Fruit fly (Drosophila melanogaster) whole organism, embryonic: Measurements from ENCODE around the gene CG33230.

Experiments
- Abd-B ChIP-seq: fragments of 200-800 bp; sonication (Bioruptor generic); optimal IDR thresholded peaks from 2 replicates; lab custom pipeline; 2018; ENCODE audit warnings: missing biosample characterization, mild to moderate bottlenecking, missing genetic modification characterization, moderate library complexity
- Asciz ChIP-seq: fragments of 200-800 bp; sonication (Bioruptor generic); optimal IDR thresholded peaks from 2 replicates; lab custom pipeline; 2017; ENCODE audit warnings: missing biosample characterization, mild to moderate bottlenecking, missing genetic modification characterization, missing genetic modification reagents
- Blimp-1 ChIP-seq: fragments of 200-800 bp; sonication (Bioruptor generic); optimal IDR thresholded peaks from 3 replicates; lab custom pipeline; 2018; ENCODE audit warnings: missing biosample characterization, missing genetic modification characterization, mild to moderate bottlenecking, moderate library complexity, missing genetic modification reagents
- CG10431 ChIP-seq: fragments of 200-800 bp; sonication (Bioruptor generic); optimal IDR thresholded peaks from 3 replicates; lab custom pipeline; 2018; ENCODE audit warnings: missing biosample characterization, mild to moderate bottlenecking, missing genetic modification characterization
- CG11085 ChIP-seq: fragments of 200-800 bp; sonication (Bioruptor generic); IDR thresholded peaks from 2 replicates; pipeline ENCODE4 v1.3.6; 2022; ENCODE audit warnings: missing biosample characterization, missing genetic modification characterization
- CG12391 ChIP-seq: fragments of 200-800 bp; sonication (Bioruptor generic); optimal IDR thresholded peaks from 3 replicates; lab custom pipeline; 2018; ENCODE audit warnings: missing biosample characterization, mild to moderate bottlenecking, missing genetic modification characterization, moderate library complexity
- CG14860 ChIP-seq: fragments of 200-800 bp; sonication (Bioruptor generic); IDR thresholded peaks from 3 replicates; pipeline ENCODE4 v1.3.6; 2022; ENCODE audit warnings: missing biosample characterization, missing genetic modification characterization; ENCODE audit not compliant: partially characterized antibody
- CG15696 ChIP-seq: fragments of 200-800 bp; sonication (Bioruptor generic); optimal IDR thresholded peaks from 2 replicates; lab custom pipeline; 2019; ENCODE audit warnings: missing biosample characterization, mild to moderate bottlenecking, missing genetic modification characterization, moderate library complexity
- CG17328 ChIP-seq: fragments of 200-800 bp; sonication (Bioruptor generic); IDR thresholded peaks from 2 replicates; pipeline ENCODE4 v1.3.6; 2022; ENCODE audit warnings: missing biosample characterization, missing genetic modification characterization
- CG17568 ChIP-seq: fragments of 200-800 bp; sonication (Bioruptor generic); optimal IDR thresholded peaks from 2 replicates; lab custom pipeline; 2018; ENCODE audit warnings: missing biosample characterization, mild to moderate bottlenecking, missing genetic modification characterization, moderate library complexity
- CG18619 ChIP-seq: fragments of 200-800 bp; sonication (Bioruptor generic); optimal IDR thresholded peaks from 3 replicates; lab custom pipeline; 2017; ENCODE audit warnings: missing biosample characterization, mild to moderate bottlenecking, missing genetic modification characterization
- CG2120 ChIP-seq: fragments of 200-800 bp; sonication (Bioruptor generic); optimal IDR thresholded peaks from 3 replicates; lab custom pipeline; 2016; ENCODE audit warnings: missing biosample characterization, missing genetic modification characterization
- CG2889 ChIP-seq: fragments of 200-800 bp; sonication (Bioruptor generic); IDR thresholded peaks from 3 replicates; pipeline ENCODE4 v1.3.6; 2022; ENCODE audit warnings: missing biosample characterization, missing genetic modification characterization
- CG31441 ChIP-seq: fragments of 200-800 bp; sonication (Bioruptor generic); IDR thresholded peaks from 2 replicates; pipeline ENCODE4 v1.3.6; 2022; ENCODE audit warnings: missing biosample characterization, missing genetic modification characterization
- CG33213 ChIP-seq: fragments of 200-800 bp; sonication (Bioruptor generic); optimal IDR thresholded peaks from 3 replicates; lab custom pipeline; 2016; ENCODE audit warnings: missing biosample characterization, missing genetic modification characterization
- CG42726 ChIP-seq: fragments of 200-800 bp; sonication (Bioruptor generic); IDR thresholded peaks from 2 replicates; pipeline ENCODE4 v1.3.6; 2022; ENCODE audit warnings: missing biosample characterization, missing genetic modification characterization; ENCODE audit not compliant: partially characterized antibody
- CG4404 ChIP-seq: fragments of 200-800 bp; sonication (Bioruptor generic); IDR thresholded peaks from 2 replicates; pipeline ENCODE4 v1.3.6; 2022; ENCODE audit warnings: missing biosample characterization, missing genetic modification characterization
- CG4424 ChIP-seq: fragments of 200-800 bp; sonication (Bioruptor generic); optimal IDR thresholded peaks from 3 replicates; lab custom pipeline; 2016; ENCODE audit warnings: missing biosample characterization, missing genetic modification characterization
- CG6272 ChIP-seq: fragments of 200-800 bp; sonication (Bioruptor generic); IDR thresholded peaks from 2 replicates; pipeline ENCODE4 v1.3.6; 2022; ENCODE audit warnings: missing biosample characterization, missing genetic modification characterization
- CG6813 ChIP-seq: fragments of 200-800 bp; sonication (Bioruptor generic); optimal IDR thresholded peaks from 2 replicates; lab custom pipeline; 2017; ENCODE audit warnings: missing biosample characterization, missing genetic modification characterization, mild to moderate bottlenecking, moderate library complexity, missing genetic modification reagents
- CG7271 ChIP-seq: fragments of 200-800 bp; sonication (Bioruptor generic); optimal IDR thresholded peaks from 2 replicates; lab custom pipeline; 2018; ENCODE audit warnings: missing biosample characterization, mild to moderate bottlenecking, missing genetic modification characterization, moderate library complexity
- CG9437 ChIP-seq: fragments of 200-800 bp; sonication (Bioruptor generic); optimal IDR thresholded peaks from 2 replicates; lab custom pipeline; 2018; ENCODE audit warnings: missing biosample characterization, mild to moderate bottlenecking, missing genetic modification characterization
- CG9817 ChIP-seq: fragments of 200-800 bp; sonication (Bioruptor generic); optimal IDR thresholded peaks from 2 replicates; lab custom pipeline; 2018; ENCODE audit warnings: missing biosample characterization, mild to moderate bottlenecking, missing genetic modification characterization, moderate library complexity
- CG9876 ChIP-seq: fragments of 200-800 bp; sonication (Bioruptor generic); optimal IDR thresholded peaks from 2 replicates; lab custom pipeline; 2016; ENCODE audit warnings: missing biosample characterization, missing genetic modification characterization
- Dip3 ChIP-seq: fragments of 200-800 bp; sonication (Bioruptor generic); optimal IDR thresholded peaks from 3 replicates; lab custom pipeline; 2016; ENCODE audit warnings: missing biosample characterization, missing genetic modification characterization
- Fer2 ChIP-seq: fragments of 200-800 bp; sonication (Bioruptor generic); optimal IDR thresholded peaks from 2 replicates; lab custom pipeline; 2018; ENCODE audit warnings: missing biosample characterization, mild to moderate bottlenecking, missing genetic modification characterization, moderate library complexity
- H15 ChIP-seq: fragments of 200-800 bp; sonication (Bioruptor generic); IDR thresholded peaks from 3 replicates; pipeline ENCODE4 v1.3.6; 2022; ENCODE audit warnings: missing biosample characterization, missing genetic modification characterization
- Hsf ChIP-seq: fragments of 200-800 bp; sonication (Bioruptor generic); optimal IDR thresholded peaks from 3 replicates; lab custom pipeline; 2016; ENCODE audit warnings: missing biosample characterization, missing genetic modification characterization
- Max ChIP-seq: fragments of 200-800 bp; sonication (Bioruptor generic); optimal IDR thresholded peaks from 2 replicates; lab custom pipeline; 2016; ENCODE audit warnings: missing biosample characterization, mild to moderate bottlenecking, missing genetic modification characterization
- Ravus ChIP-seq: fragments of 200-800 bp; sonication (Bioruptor generic); IDR thresholded peaks from 2 replicates; pipeline ENCODE4 v1.3.6; 2022; ENCODE audit warnings: missing biosample characterization, missing genetic modification characterization
- Rx ChIP-seq: fragments of 200-800 bp; sonication (Bioruptor generic); IDR thresholded peaks from 2 replicates; pipeline ENCODE4 v1.3.6; 2022; ENCODE audit warnings: missing biosample characterization, missing genetic modification characterization
- Sox102F ChIP-seq: fragments of 200-800 bp; sonication (Bioruptor generic); optimal IDR thresholded peaks from 2 replicates; lab custom pipeline; 2018; ENCODE audit warnings: missing biosample characterization, mild to moderate bottlenecking, missing genetic modification characterization, moderate library complexity
- Sry-β ChIP-seq: fragments of 200-800 bp; sonication (Bioruptor generic); optimal IDR thresholded peaks from 2 replicates; lab custom pipeline; 2018; ENCODE audit warnings: missing biosample characterization, mild to moderate bottlenecking, missing genetic modification characterization, moderate library complexity
- ap ChIP-seq: fragments of 200-800 bp; sonication (Bioruptor generic); IDR thresholded peaks from 2 replicates; pipeline ENCODE4 v1.3.6; 2022; ENCODE audit warnings: missing biosample characterization, missing genetic modification characterization
- btn ChIP-seq: fragments of 200-800 bp; sonication (Bioruptor generic); optimal IDR thresholded peaks from 2 replicates; lab custom pipeline; 2016; ENCODE audit warnings: missing biosample characterization, missing genetic modification characterization
- caup ChIP-seq: fragments of 200-800 bp; sonication (Bioruptor generic); optimal IDR thresholded peaks from 3 replicates; lab custom pipeline; 2017; ENCODE audit warnings: missing biosample characterization, mild to moderate bottlenecking, missing genetic modification characterization, moderate library complexity; ENCODE audit not compliant: severe bottlenecking
- danr ChIP-seq: fragments of 200-800 bp; sonication (Bioruptor generic); IDR thresholded peaks from 2 replicates; pipeline ENCODE4 v1.3.6; 2022; ENCODE audit warnings: missing biosample characterization, missing genetic modification characterization
- gro ChIP-seq: fragments of 200-800 bp; sonication (Bioruptor generic); optimal IDR thresholded peaks from 2 replicates; lab custom pipeline; 2016; ENCODE audit warnings: missing biosample characterization, missing genetic modification characterization
- hb ChIP-seq: fragments of 200-800 bp; sonication (Bioruptor generic); IDR thresholded peaks from 3 replicates; pipeline ENCODE4 v1.3.6; 2022; ENCODE audit warnings: missing biosample characterization, missing genetic modification characterization; ENCODE audit not compliant: partially characterized antibody
- hth ChIP-seq: fragments of >200 bp; optimal IDR thresholded peaks from 2 replicates; lab custom pipeline; 2017; ENCODE audit warnings: inconsistent platforms
- lmd ChIP-seq: fragments of 200-800 bp; sonication (Bioruptor generic); IDR thresholded peaks from 2 replicates; pipeline ENCODE4 v1.3.6; 2022; ENCODE audit warnings: missing biosample characterization, missing genetic modification characterization
- onecut ChIP-seq: fragments of 200-800 bp; sonication (Bioruptor generic); IDR thresholded peaks from 2 replicates; pipeline ENCODE4 v1.3.6; 2022; ENCODE audit warnings: missing biosample characterization, missing genetic modification characterization
- pan ChIP-seq, 4 experiments: fragments of >200 bp in 3 of 4; fragments of 200-800 bp in 1 of 4; sonication (Bioruptor generic) in 1 of 4; optimal IDR thresholded peaks in 3 of 4; IDR thresholded peaks in 1 of 4; 2 replicates each; pipeline versions ENCODE4 v1.3.6 to Lab custom; 2017 to 2022; ENCODE audit warnings: missing biosample characterization in 2 of 4, missing genetic modification characterization in 2 of 4, mixed read lengths in 1 of 4
- pros ChIP-seq: fragments of 200-800 bp; sonication (Bioruptor generic); optimal IDR thresholded peaks from 3 replicates; lab custom pipeline; 2019; ENCODE audit warnings: missing biosample characterization, mild to moderate bottlenecking, missing genetic modification characterization, moderate library complexity
- pzg ChIP-seq: fragments of 200-800 bp; sonication (Bioruptor generic); optimal IDR thresholded peaks from 3 replicates; lab custom pipeline; 2018; ENCODE audit warnings: missing biosample characterization, mild to moderate bottlenecking, missing genetic modification characterization, moderate library complexity
- row ChIP-seq: fragments of 200-800 bp; sonication (Bioruptor generic); IDR thresholded peaks from 3 replicates; pipeline ENCODE4 v1.3.6; 2022; ENCODE audit warnings: missing biosample characterization, missing genetic modification characterization
- sug ChIP-seq: fragments of 200-800 bp; optimal IDR thresholded peaks from 2 replicates; lab custom pipeline; 2019; ENCODE audit warnings: missing biosample characterization, mild to moderate bottlenecking, missing genetic modification characterization, moderate library complexity
- tin ChIP-seq: fragments of 200-800 bp; sonication (Bioruptor generic); optimal IDR thresholded peaks from 3 replicates; lab custom pipeline; 2016; ENCODE audit warnings: missing biosample characterization, missing genetic modification characterization
- zen ChIP-seq: fragments of 200-800 bp; sonication (Bioruptor generic); optimal IDR thresholded peaks from 3 replicates; lab custom pipeline; 2018; ENCODE audit warnings: missing biosample characterization, mild to moderate bottlenecking, missing genetic modification characterization, moderate library complexity

The CG33230 gene

dm6 chr3L:1591692-1592371 lies 26.4 kb upstream of the CG33230 start (continued):
- TF ChIP-seq pros (GFP tag; lab: Kevin White, UChicago), result no peak
- no peak for TF ChIP-seq Sry-β (GFP tag; lab: Kevin White, UChicago)
- peak; percentile 95 for TF ChIP-seq caup (GFP tag; lab: Kevin White, UChicago)
- TF ChIP-seq Asciz (GFP tag; lab: Kevin White, UChicago), result peak; percentile 80
- TF ChIP-seq danr (GFP tag; lab: Robert Waterston, UW), result no peak
- TF ChIP-seq CG12391, result peak; percentile 28
- TF ChIP-seq CG9817 (tag; lab: Kevin White, UChicago), result peak; percentile 78
- TF ChIP-seq CG2889 (GFP tag; lab: Robert Waterston, UW), result peak; percentile 31; the same call in 1 of the 3 replicates
- no peak for TF ChIP-seq pzg (GFP tag; lab: Kevin White, UChicago)
- no peak for TF ChIP-seq Abd-B (GFP tag; lab: Kevin White, UChicago)
- TF ChIP-seq CG6272, result no peak
- TF ChIP-seq CG10431 (GFP tag; lab: Kevin White, UChicago), result no peak
- no peak for TF ChIP-seq row (GFP tag; lab: Robert Waterston, UW)
- TF ChIP-seq Fer2 (tag; lab: Kevin White, UChicago), result peak; percentile 84
- peak; percentile 66 for TF ChIP-seq onecut (GFP tag; lab: Robert Waterston, UW)
- TF ChIP-seq tin (GFP tag; lab: Kevin White, UChicago), result no peak
- no peak for TF ChIP-seq CG17328 (GFP tag; lab: Robert Waterston, UW)
- TF ChIP-seq CG18619 (GFP tag; lab: Kevin White, UChicago), result peak; percentile 79
- TF ChIP-seq lmd (GFP tag; lab: Robert Waterston, UW), result no peak; the same call in 1 of the 2 replicates
- no peak for TF ChIP-seq CG14860 (GFP tag; lab: Robert Waterston, UW)
- TF ChIP-seq CG31441 (GFP tag; lab: Robert Waterston, UW), result peak; percentile 38; the same call in 1 of the 2 replicates
- no peak for TF ChIP-seq zen
- TF ChIP-seq hth (lab: Kevin White, UChicago), result no peak
- TF ChIP-seq Ravus (GFP tag; lab: Robert Waterston, UW), result peak; percentile 24; the same call in 1 of the 2 replicates
- peak; percentile 3 for TF ChIP-seq CG9876 (GFP tag; lab: Kevin White, UChicago)
- TF ChIP-seq CG6813 (GFP tag; lab: Kevin White, UChicago), result peak; percentile 95
- TF ChIP-seq CG9437 (GFP tag; lab: Kevin White, UChicago), result no peak
- TF ChIP-seq Max (GFP tag; lab: Kevin White, UChicago), result peak; percentile 62
- no peak for TF ChIP-seq gro (GFP tag; lab: Kevin White, UChicago)
- no peak for TF ChIP-seq hb (GFP tag; lab: Robert Waterston, UW)
- TF ChIP-seq Rx (GFP tag; lab: Robert Waterston, UW), result no peak
- no peak for TF ChIP-seq btn (GFP tag; lab: Kevin White, UChicago)
- TF ChIP-seq CG33213 (GFP tag; lab: Kevin White, UChicago), result peak; percentile 63
- no peak for TF ChIP-seq pan (optimal IDR thresholded peaks at IDR 0.05; lab: Kevin White, UChicago)
- TF ChIP-seq pan (GFP tag; optimal IDR thresholded peaks at IDR 0.05 in 1 of 2, IDR thresholded peaks at IDR 0.05 in 1 of 2), result peak in 1 of 2 experiments; percentile 55
- peak; percentile 62 for TF ChIP-seq Blimp-1
- peak; percentile 86 for TF ChIP-seq CG2120
- no peak for TF ChIP-seq sug
- peak; percentile 84 for TF ChIP-seq Dip3 (GFP tag; lab: Kevin White, UChicago)
- TF ChIP-seq CG4424 (GFP tag; lab: Kevin White, UChicago), result no peak
- no peak for TF ChIP-seq Sox102F (GFP tag; lab: Kevin White, UChicago)
- no peak for TF ChIP-seq CG42726
- peak; percentile 55; the same call in 1 of the 2 replicates for TF ChIP-seq CG11085 (GFP tag; lab: Robert Waterston, UW)
- TF ChIP-seq CG17568, result no peak
- TF ChIP-seq H15, result no peak
- no peak for TF ChIP-seq CG7271
- TF ChIP-seq CG4404, result no peak
- peak; percentile 25 for TF ChIP-seq Hsf (GFP tag; lab: Kevin White, UChicago)
- TF ChIP-seq CG15696 (tag; lab: Kevin White, UChicago), result peak; percentile 57
- TF ChIP-seq ap (GFP tag; lab: Robert Waterston, UW), result no peak
